Worm (Caenorhabditis elegans): ENCODE results near the gene F58D12.1.

ce11 chrV:14004342-14004741, 45.0 kb upstream of the F58D12.1 start:
- TF ChIP-seq nhr-237 (tag; optimal IDR thresholded peaks at IDR 0.05) (no peak), ztf-11 (tag; optimal IDR thresholded peaks at IDR 0.05) (no peak), fos-1 (tag; optimal IDR thresholded peaks at IDR 0.05) (no peak), ZK546.5 (tag; optimal IDR thresholded peaks at IDR 0.05) (no peak)
